Fruit fly (Drosophila melanogaster): ENCODE measurements around the gene CG42259.

The CG42259 gene

dm6 chrX:1052684-1053389, 6.8 kb downstream of the CG42259 start:
- peak; percentile 40 for TF ChIP-seq dmrt93B (GFP tag; optimal IDR thresholded peaks at IDR 0.05)
- no peak for TF ChIP-seq Rel (GFP tag; optimal IDR thresholded peaks at IDR 0.05)
- TF ChIP-seq Rel (tag; optimal IDR thresholded peaks at IDR 0.05): peak; percentile 17
- no peak for TF ChIP-seq usp (GFP tag; optimal IDR thresholded peaks at IDR 0.05)
- TF ChIP-seq sage (GFP tag; optimal IDR thresholded peaks at IDR 0.05): no peak
- no peak for TF ChIP-seq CG9705 (GFP tag; optimal IDR thresholded peaks at IDR 0.05)
- TF ChIP-seq rgr (GFP tag; optimal IDR thresholded peaks at IDR 0.05): peak; percentile 73
- peak; percentile 47 for TF ChIP-seq psq (GFP tag; optimal IDR thresholded peaks at IDR 0.05)
- TF ChIP-seq HLH106 (tag; optimal IDR thresholded peaks at IDR 0.05): peak; percentile 62
- TF ChIP-seq CG32264 (GFP tag; optimal IDR thresholded peaks at IDR 0.05): no peak
- TF ChIP-seq Myc (optimal IDR thresholded peaks at IDR 0.05): no peak
- TF ChIP-seq brk (GFP tag; optimal IDR thresholded peaks at IDR 0.05): peak; percentile 41
- TF ChIP-seq GATAd (GFP tag; optimal IDR thresholded peaks at IDR 0.05): no peak
- peak; percentile 61 for TF ChIP-seq ey (GFP tag; optimal IDR thresholded peaks at IDR 0.05)
- peak in 1 of 2 experiments; percentile 78 for TF ChIP-seq foxo (GFP tag; optimal IDR thresholded peaks at IDR 0.05)
- no peak for TF ChIP-seq dl (GFP tag; optimal IDR thresholded peaks at IDR 0.05; ENCODE audit: insufficient read depth in 1 of 2, partially characterized antibody in 2 of 2)
- peak; percentile 67 for TF ChIP-seq fru (GFP tag; optimal IDR thresholded peaks at IDR 0.05)
- TF ChIP-seq lola (GFP tag; optimal IDR thresholded peaks at IDR 0.05): no peak
- no peak for TF ChIP-seq N (GFP tag; optimal IDR thresholded peaks at IDR 0.05)
- no peak for TF ChIP-seq pan (optimal IDR thresholded peaks at IDR 0.05)
- TF ChIP-seq sv (GFP tag; optimal IDR thresholded peaks at IDR 0.05): no peak
- TF ChIP-seq br (GFP tag; optimal IDR thresholded peaks at IDR 0.05): peak; percentile 69
- TF ChIP-seq h (GFP tag; optimal IDR thresholded peaks at IDR 0.05): peak; percentile 75
- peak; percentile 31 for TF ChIP-seq Hr83 (GFP tag; optimal IDR thresholded peaks at IDR 0.05; ENCODE audit: poor library complexity, severe bottlenecking)
- TF ChIP-seq Hnf4 (GFP tag; optimal IDR thresholded peaks at IDR 0.05): peak; percentile 68
- no peak for TF ChIP-seq Hr78 (GFP tag; optimal IDR thresholded peaks at IDR 0.05)
- TF ChIP-seq tai (GFP tag; optimal IDR thresholded peaks at IDR 0.05): no peak
- peak; percentile 32 for TF ChIP-seq Jra (GFP tag; optimal IDR thresholded peaks at IDR 0.05)
- peak; percentile 52 for TF ChIP-seq Sp1 (GFP tag; optimal IDR thresholded peaks at IDR 0.05)
- TF ChIP-seq Vsx2 (GFP tag; optimal IDR thresholded peaks at IDR 0.05; ENCODE audit: partially characterized antibody): no peak
- no peak for TF ChIP-seq dsf (GFP tag; optimal IDR thresholded peaks at IDR 0.05; ENCODE audit: borderline replicate concordance)
- TF ChIP-seq OdsH (GFP tag; optimal IDR thresholded peaks at IDR 0.05): peak; percentile 58
- no peak for TF ChIP-seq woc (GFP tag; optimal IDR thresholded peaks at IDR 0.05)
- TF ChIP-seq Abd-B (GFP tag; optimal IDR thresholded peaks at IDR 0.05): no peak

- TF ChIP-seq tai (GFP tag; optimal IDR thresholded peaks at IDR 0.05): no peak
- TF ChIP-seq lola (GFP tag; optimal IDR thresholded peaks at IDR 0.05): no peak
- no peak for TF ChIP-seq CrebA (GFP tag; optimal IDR thresholded peaks at IDR 0.05; ENCODE audit: borderline replicate concordance)
- TF ChIP-seq h (GFP tag; optimal IDR thresholded peaks at IDR 0.05): no peak
- no peak for TF ChIP-seq rgr (GFP tag; optimal IDR thresholded peaks at IDR 0.05)
- TF ChIP-seq sv (GFP tag; optimal IDR thresholded peaks at IDR 0.05): no peak
- TF ChIP-seq woc (GFP tag; optimal IDR thresholded peaks at IDR 0.05): no peak
- no peak for TF ChIP-seq Jra (GFP tag; optimal IDR thresholded peaks at IDR 0.05)
- TF ChIP-seq jim (GFP tag; optimal IDR thresholded peaks at IDR 0.05): no peak
- TF ChIP-seq CG32264 (GFP tag; optimal IDR thresholded peaks at IDR 0.05): no peak
- TF ChIP-seq brk (GFP tag; optimal IDR thresholded peaks at IDR 0.05): no peak
These were observed 10.3 kb downstream of the CG42259 start for dm6 chrX:1056338-1056737.

dm6 chrX:1063143-1063542, 17.1 kb downstream of the CG42259 start:
- TF ChIP-seq dsf (GFP tag; optimal IDR thresholded peaks at IDR 0.05; ENCODE audit: borderline replicate concordance) (no peak), jim (GFP tag; optimal IDR thresholded peaks at IDR 0.05) (no peak), Jra (GFP tag; optimal IDR thresholded peaks at IDR 0.05) (no peak), fru (GFP tag; optimal IDR thresholded peaks at IDR 0.05) (no peak), rgr (GFP tag; optimal IDR thresholded peaks at IDR 0.05) (no peak)

Measured in whole organism, wandering third instar larva.